Fruit fly (Drosophila melanogaster): Measurements from ENCODE around the gene CG13875.

- no peak for TF ChIP-seq kni (GFP tag; optimal IDR thresholded peaks at IDR 0.05)
- no peak for TF ChIP-seq pfk (GFP tag; optimal IDR thresholded peaks at IDR 0.05)
- no peak for TF ChIP-seq CG2120 (GFP tag; optimal IDR thresholded peaks at IDR 0.05)
- TF ChIP-seq Hr3 (GFP tag; optimal IDR thresholded peaks at IDR 0.05) = no peak
- no peak for TF ChIP-seq Dll (GFP tag; IDR thresholded peaks at IDR 0.05; ENCODE audit: partially characterized antibody)
- no peak for TF ChIP-seq CG5953 (GFP tag; IDR thresholded peaks at IDR 0.05)
- no peak for TF ChIP-seq D19A (tag; optimal IDR thresholded peaks at IDR 0.05)
- no peak for TF ChIP-seq CG17359 (tag; optimal IDR thresholded peaks at IDR 0.05)
- TF ChIP-seq sisA (GFP tag; IDR thresholded peaks at IDR 0.05) = no peak
- TF ChIP-seq odd (GFP tag; optimal IDR thresholded peaks at IDR 0.05) = no peak
- TF ChIP-seq CG18476 (GFP tag; optimal IDR thresholded peaks at IDR 0.05) = no peak
- TF ChIP-seq CG7786 (GFP tag; optimal IDR thresholded peaks at IDR 0.05) = no peak
These were observed 43.0 kb upstream of the CG13875 start for dm6 chr3L:136591-137280.

All from whole organism, embryonic.